Fruit fly (Drosophila melanogaster) S2 (cell line): ENCODE data around the gene CG18557.

Experiments used
- CG8478 ChIP-seq: fragments of >200 bp; optimal IDR thresholded peaks from 2 replicates; lab custom pipeline; 2018
- CTCF ChIP-seq, 2 experiments: fragments of >200 bp; optimal IDR thresholded peaks; 2 replicates each; lab custom pipeline; 2018

- no peak for TF ChIP-seq CG8478 (lab: Kevin White, UChicago)
- no peak for TF ChIP-seq CTCF (optimal IDR thresholded peaks at IDR 0.05; lab: Kevin White, UChicago)
Observed at dm6 chr2L:2829637-2830340, 15.7 kb downstream of the CG18557 start, which contains the start of gene Duox.
